Worm (Caenorhabditis elegans): ENCODE results near the gene clec-224.

DNA sequence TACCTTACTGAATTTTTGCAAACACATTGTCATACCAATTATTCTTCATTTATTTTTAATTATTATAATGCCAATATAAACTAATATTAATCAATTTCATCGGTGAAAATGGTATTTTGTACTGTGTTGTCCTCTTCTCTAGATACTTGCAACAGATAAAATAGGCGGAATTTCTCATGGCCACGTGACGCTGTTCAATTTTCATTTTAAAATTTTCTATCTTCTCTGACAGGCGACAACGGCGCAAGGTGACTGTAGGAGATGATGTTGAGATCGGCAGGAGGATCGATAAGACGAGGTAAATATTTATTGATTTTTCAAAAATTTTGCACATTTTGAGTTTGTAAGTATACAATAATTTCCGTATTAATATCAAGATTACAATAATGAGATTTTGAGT is 15.0 kb upstream of the clec-224 start, which contains the start of gene ogdh-2:
- TF ChIP-seq lin-11 (tag; optimal IDR thresholded peaks at IDR 0.05) (no peak), ama-1 (optimal IDR thresholded peaks at IDR 0.05) (no peak), ceh-82 (tag; optimal IDR thresholded peaks at IDR 0.05) (no peak), nhr-77 (tag; optimal IDR thresholded peaks at IDR 0.05) (no peak), ztf-4 (tag; optimal IDR thresholded peaks at IDR 0.05) (no peak), lsy-2 (tag; optimal IDR thresholded peaks at IDR 0.05) (peak in 1 of 2 experiments; percentile 13), unc-62 (GFP tag; optimal IDR thresholded peaks at IDR 0.05) (no peak), fos-1 (tag; optimal IDR thresholded peaks at IDR 0.05) (peak; percentile 10), C34F6.9 (tag; optimal IDR thresholded peaks at IDR 0.05) (no peak), mdl-1 (tag; optimal IDR thresholded peaks at IDR 0.05) (no peak), elt-1 (tag; optimal IDR thresholded peaks at IDR 0.05) (no peak), nhr-12 (tag; optimal IDR thresholded peaks at IDR 0.05) (no peak), snpc-4 (tag; optimal IDR thresholded peaks at IDR 0.05) (no peak)

Data from whole organism, L2 larva.